Worm (Caenorhabditis elegans): Measurements from ENCODE around the gene ndub-8.
A peak's percentile ranks its signal among the peaks of the same experiment; 100 is the strongest.

Gene ndub-8

DNA sequence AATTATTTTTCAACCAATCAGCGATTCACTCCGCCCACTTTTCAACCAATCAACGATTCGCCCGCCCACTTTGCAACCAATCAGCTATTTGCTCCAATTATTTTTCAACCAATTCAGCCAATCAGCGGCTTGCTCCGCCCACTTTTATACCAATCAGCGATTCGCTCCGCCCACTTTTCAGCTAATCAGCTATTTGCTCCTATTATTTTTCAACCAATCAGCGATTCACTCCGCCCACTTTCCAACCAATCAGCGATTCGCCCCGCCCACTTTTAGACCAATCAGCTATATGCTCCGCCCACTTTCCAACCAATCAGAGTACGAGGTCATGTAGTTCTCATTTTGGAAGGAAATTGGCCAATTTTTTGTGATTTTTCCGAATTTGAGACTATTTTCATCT, 17.3 kb upstream of the ndub-8 start:
- TF ChIP-seq zip-11 (GFP tag; IDR thresholded peaks at IDR 0.05) (no peak), nhr-25 (tag; optimal IDR thresholded peaks at IDR 0.05; ENCODE audit: borderline replicate concordance, insufficient read depth) (no peak), hmg-1.1 (GFP tag; IDR thresholded peaks at IDR 0.05) (no peak), nhr-41 (GFP tag; IDR thresholded peaks at IDR 0.05) (no peak), unc-62 (GFP tag; optimal IDR thresholded peaks at IDR 0.05 in 1 of 2) (peak in 1 of 2 experiments; percentile 42), unc-62 (tag; optimal IDR thresholded peaks at IDR 0.05) (no peak), lir-3 (tag; optimal IDR thresholded peaks at IDR 0.05) (no peak)

DNA sequence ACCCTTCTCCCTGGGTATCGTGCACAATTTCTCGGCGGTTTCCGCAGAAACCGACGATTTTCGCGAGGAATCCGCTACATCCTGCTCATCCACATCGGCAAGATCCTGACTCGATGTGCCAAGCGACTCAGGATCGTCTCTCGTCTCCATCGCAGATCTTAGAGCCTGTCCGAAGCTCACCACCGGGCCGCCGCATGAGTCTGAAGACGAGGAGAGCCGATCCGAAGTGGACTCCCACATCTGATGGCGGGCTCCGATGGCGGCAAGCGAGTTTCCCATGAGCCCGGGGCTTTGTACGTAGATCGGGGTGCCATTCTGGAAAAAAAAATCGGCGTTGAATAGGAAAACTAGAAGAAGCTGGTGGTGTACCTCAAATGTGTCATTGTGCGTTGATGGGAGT, 14.3 kb upstream of the ndub-8 start:
- TF ChIP-seq mdt-29 (GFP tag; IDR thresholded peaks at IDR 0.05) (no peak), set-16 (GFP tag; IDR thresholded peaks at IDR 0.05) (peak; percentile 92), spr-3 (GFP tag; optimal IDR thresholded peaks at IDR 0.05) (no peak), mep-1 (tag; optimal IDR thresholded peaks at IDR 0.05) (no peak), T26A8.4 (GFP tag; IDR thresholded peaks at IDR 0.05) (no peak), snpc-1.2 (GFP tag; IDR thresholded peaks at IDR 0.05) (no peak), madf-9 (GFP tag; conservative IDR thresholded peaks at IDR 0.05) (no peak), pha-4 (GFP tag; IDR thresholded peaks at IDR 0.05) (no peak), pha-4 (tag; optimal IDR thresholded peaks at IDR 0.05) (no peak)

DNA sequence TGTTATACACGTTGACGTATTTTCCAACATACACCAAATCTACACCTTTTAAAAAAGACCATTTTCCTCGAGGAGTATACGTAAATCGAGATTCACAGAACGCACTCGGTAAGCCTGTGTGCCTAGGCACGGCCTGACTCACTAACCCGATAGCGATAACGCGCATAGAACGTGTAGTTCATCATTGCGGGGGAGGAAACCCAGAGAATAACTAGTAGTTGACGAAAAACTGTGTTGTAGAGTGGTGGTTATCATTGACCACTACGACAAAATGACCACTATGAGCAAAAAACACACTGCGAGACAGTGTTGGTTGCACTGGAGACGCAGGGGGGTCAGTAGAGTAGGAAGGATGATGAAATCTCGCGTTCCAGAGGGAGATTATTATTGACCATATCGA, 12.8 kb upstream of the ndub-8 start:
- TF ChIP-seq dmd-8 (GFP tag; IDR thresholded peaks at IDR 0.05) = no peak
- TF ChIP-seq mes-2 (tag; optimal IDR thresholded peaks at IDR 0.05; ENCODE audit: poor library complexity, severe bottlenecking) = peak; percentile 38
- TF ChIP-seq attf-4 (tag; optimal IDR thresholded peaks at IDR 0.05) = no peak
- TF ChIP-seq ama-1 (optimal IDR thresholded peaks at IDR 0.05) = no peak
- TF ChIP-seq ztf-7 (tag; optimal IDR thresholded peaks at IDR 0.05) = no peak
- no peak for TF ChIP-seq zfp-2 (tag; optimal IDR thresholded peaks at IDR 0.05)
- no peak for TF ChIP-seq mep-1 (tag; optimal IDR thresholded peaks at IDR 0.05)
- TF ChIP-seq ctbp-1 (GFP tag; IDR thresholded peaks at IDR 0.05) = no peak
- TF ChIP-seq pqm-1 (tag; optimal IDR thresholded peaks at IDR 0.05) = peak; percentile 30
- TF ChIP-seq nhr-28 (tag; optimal IDR thresholded peaks at IDR 0.05) = peak; percentile 57
- no peak for TF ChIP-seq php-3 (GFP tag; IDR thresholded peaks at IDR 0.05)
- no peak for TF ChIP-seq daf-16 (GFP tag; optimal IDR thresholded peaks at IDR 0.05)
- peak; percentile 48 for TF ChIP-seq daf-16 (tag; optimal IDR thresholded peaks at IDR 0.05)
- TF ChIP-seq nhr-237 (tag; optimal IDR thresholded peaks at IDR 0.05) = no peak
- no peak for TF ChIP-seq ceh-32 (tag; optimal IDR thresholded peaks at IDR 0.05; ENCODE audit: poor library complexity)
- peak; percentile 44 for TF ChIP-seq hlh-11 (tag; optimal IDR thresholded peaks at IDR 0.05)
- TF ChIP-seq ceh-28 (tag; optimal IDR thresholded peaks at IDR 0.05) = no peak
- no peak for TF ChIP-seq nhr-76 (tag; optimal IDR thresholded peaks at IDR 0.05)
- peak; percentile 40 for TF ChIP-seq aha-1 (tag)
- TF ChIP-seq dve-1 (tag; optimal IDR thresholded peaks at IDR 0.05; ENCODE audit: insufficient read depth) = peak; percentile 44
- peak; percentile 38; the same call in 1 of the 2 replicates for TF ChIP-seq nhr-42 (GFP tag; IDR thresholded peaks at IDR 0.05)
- TF ChIP-seq nhr-77 (tag; optimal IDR thresholded peaks at IDR 0.05) = peak; percentile 63
- no peak for TF ChIP-seq zag-1 (tag; optimal IDR thresholded peaks at IDR 0.05)
- peak; percentile 22; the same call in 1 of the 2 replicates for TF ChIP-seq dmd-6 (GFP tag; IDR thresholded peaks at IDR 0.05)
- no peak for TF ChIP-seq fkh-10 (GFP tag; optimal IDR thresholded peaks at IDR 0.05)
- no peak for TF ChIP-seq zfp-3 (GFP tag; conservative IDR thresholded peaks at IDR 0.05)

Measured in whole organism, L4 larva.